Fruit fly (Drosophila melanogaster): ENCODE measurements around the gene Saf6.

The Saf6 gene

DNA sequence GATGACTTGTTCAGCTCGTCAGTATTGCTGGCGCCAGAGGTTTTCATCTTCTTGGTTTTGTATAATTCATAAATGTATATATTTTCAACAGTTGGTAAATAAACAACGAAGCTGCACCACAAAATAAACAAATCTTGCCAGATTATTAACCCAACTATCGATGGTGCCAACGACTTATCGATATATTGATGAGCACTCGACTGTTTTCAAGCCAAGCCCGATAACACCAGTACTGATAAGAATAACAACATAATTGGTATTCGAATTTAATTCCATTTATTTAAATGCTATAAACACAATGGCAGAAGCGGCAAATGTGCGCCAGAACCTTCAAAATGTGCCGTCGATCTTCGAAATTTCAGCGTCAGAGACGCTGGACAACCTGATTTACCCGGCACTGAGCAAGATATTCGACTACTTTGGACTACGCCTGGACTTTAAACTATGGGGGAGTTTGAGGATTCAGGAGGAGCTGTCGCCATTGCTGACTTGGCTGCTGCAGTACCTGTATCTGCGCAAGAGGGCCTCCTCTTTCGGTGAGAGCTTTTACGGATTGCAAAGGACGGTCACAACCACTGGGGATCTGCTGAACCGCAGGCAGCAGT, at the start of gene Saf6, which contains the start of gene Pex12:
Saf6 (minus strand) TSS at position 166 of the 605 bp plus-strand sequence.
Pex12 (plus strand) TSS at position 209 of the 605 bp plus-strand sequence.
- TF ChIP-seq Sry-β (GFP tag; optimal IDR thresholded peaks at IDR 0.05) (peak; percentile 91), hb (GFP tag; IDR thresholded peaks at IDR 0.05; ENCODE audit: partially characterized antibody) (peak; percentile 79), CG3281 (GFP tag; optimal IDR thresholded peaks at IDR 0.05) (no peak), CG12769 (tag; optimal IDR thresholded peaks at IDR 0.05) (no peak), amos (GFP tag; IDR thresholded peaks at IDR 0.05; ENCODE audit: partially characterized antibody) (peak; percentile 79), tna (GFP tag; IDR thresholded peaks at IDR 0.05; ENCODE audit: partially characterized antibody) (peak; percentile 75), scrt (GFP tag; optimal IDR thresholded peaks at IDR 0.05) (no peak), CG7745 (tag; optimal IDR thresholded peaks at IDR 0.05) (no peak), NfI (GFP tag; optimal IDR thresholded peaks at IDR 0.05) (no peak), CG18011 (GFP tag; optimal IDR thresholded peaks at IDR 0.05) (no peak), CG14014 (GFP tag; IDR thresholded peaks at IDR 0.05) (no peak), CG4360 (GFP tag; IDR thresholded peaks at IDR 0.05) (no peak), CG5180 (GFP tag; optimal IDR thresholded peaks at IDR 0.05) (no peak), CG1647 (GFP tag; optimal IDR thresholded peaks at IDR 0.05) (no peak), fu2 (GFP tag; optimal IDR thresholded peaks at IDR 0.05) (no peak), otp (GFP tag; IDR thresholded peaks at IDR 0.05) (no peak), chinmo (GFP tag; IDR thresholded peaks at IDR 0.05; ENCODE audit: partially characterized antibody) (peak; percentile 89), MESR4 (GFP tag; optimal IDR thresholded peaks at IDR 0.05) (peak; percentile 41), B-H1 (GFP tag; IDR thresholded peaks at IDR 0.05) (no peak), kay (GFP tag; optimal IDR thresholded peaks at IDR 0.05) (no peak), HLH3B (GFP tag; IDR thresholded peaks at IDR 0.05) (no peak), CG13775 (GFP tag; optimal IDR thresholded peaks at IDR 0.05) (peak; percentile 8), bbx (GFP tag; IDR thresholded peaks at IDR 0.05; ENCODE audit: partially characterized antibody) (peak; percentile 82), hth (optimal IDR thresholded peaks at IDR 0.05) (no peak), CG3847 (GFP tag; IDR thresholded peaks at IDR 0.05) (no peak), ind (GFP tag; optimal IDR thresholded peaks at IDR 0.05) (no peak), CG11398 (GFP tag; optimal IDR thresholded peaks at IDR 0.05) (no peak), CG16779 (GFP tag; IDR thresholded peaks at IDR 0.05) (no peak), ftz-f1 (GFP tag; optimal IDR thresholded peaks at IDR 0.05) (no peak), ken (GFP tag; IDR thresholded peaks at IDR 0.05) (no peak), CG17359 (tag; optimal IDR thresholded peaks at IDR 0.05) (no peak), tio (GFP tag; optimal IDR thresholded peaks at IDR 0.05) (no peak), CG18262 (tag; optimal IDR thresholded peaks at IDR 0.05) (no peak), mld (GFP tag; IDR thresholded peaks at IDR 0.05; ENCODE audit: partially characterized antibody) (0 out of 3 replicates have a peak, but pooled peaks have one; percentile 51), Aef1 (GFP tag; IDR thresholded peaks at IDR 0.05) (no peak), mirr (GFP tag; optimal IDR thresholded peaks at IDR 0.05) (peak; percentile 22), CG15601 (tag; optimal IDR thresholded peaks at IDR 0.05) (no peak), abd-A (tag; optimal IDR thresholded peaks at IDR 0.05) (no peak), CG7271 (tag; optimal IDR thresholded peaks at IDR 0.05) (no peak), CG17612 (GFP tag; IDR thresholded peaks at IDR 0.05) (no peak), slbo (GFP tag; IDR thresholded peaks at IDR 0.05) (no peak), Antp (GFP tag; optimal IDR thresholded peaks at IDR 0.05) (no peak), seq (GFP tag; IDR thresholded peaks at IDR 0.05) (no peak), zen (tag; optimal IDR thresholded peaks at IDR 0.05) (no peak), CG1233 (GFP tag; optimal IDR thresholded peaks at IDR 0.05) (no peak), pnt (GFP tag; optimal IDR thresholded peaks at IDR 0.05) (no peak), Dref (GFP tag; IDR thresholded peaks at IDR 0.05) (peak; percentile 88), Asciz (GFP tag; optimal IDR thresholded peaks at IDR 0.05) (no peak), Ravus (GFP tag; IDR thresholded peaks at IDR 0.05) (no peak), slp2 (GFP tag; optimal IDR thresholded peaks at IDR 0.05) (no peak), wor (GFP tag; IDR thresholded peaks at IDR 0.05) (no peak)
